Worm (Caenorhabditis elegans) whole organism, L4 larva: ENCODE measurements around the gene E01B7.2.
"Not testable (repeated sequence)": the region's sequence is repeated elsewhere in the genome, so short reads cannot be mapped to it uniquely, and the experiment has no call there.

Source experiments
- F26F4.8 ChIP-seq: fragments of 200-800 bp; sonication (Bioruptor generic); conservative IDR thresholded peaks from 2 replicates; pipeline ENCODE4 v1.3.6; 2022; ENCODE audit warnings: missing genetic modification characterization, missing compliant biosample characterization
- R02D3.7 ChIP-seq: fragments of 150-350 bp; sonication (generic microtip); optimal IDR thresholded peaks from 3 replicates; lab custom pipeline; 2014; ENCODE audit warnings: missing biosample characterization, missing genetic modification characterization
- arid-1 ChIP-seq: fragments of 200-800 bp; sonication (Bioruptor generic); conservative IDR thresholded peaks from 2 replicates; pipeline ENCODE4 v1.3.6; 2022; ENCODE audit warnings: missing genetic modification reagents, missing genetic modification characterization, missing compliant biosample characterization
- ceh-20 ChIP-seq: fragments of 200-800 bp; sonication (Bioruptor generic); IDR thresholded peaks from 2 replicates; pipeline ENCODE4 v1.3.6; 2022; ENCODE audit warnings: missing genetic modification reagents, missing genetic modification characterization, missing compliant biosample characterization
- ceh-28 ChIP-seq: fragments of 150-350 bp; optimal IDR thresholded peaks from 2 replicates; lab custom pipeline; 2014; ENCODE audit warnings: missing biosample characterization, missing genetic modification reagents, missing genetic modification characterization
- ctbp-1 ChIP-seq: fragments of 200-800 bp; sonication (Bioruptor generic); IDR thresholded peaks from 2 replicates; pipeline ENCODE4 v1.3.6; 2022; ENCODE audit warnings: missing genetic modification reagents, missing genetic modification characterization, missing compliant biosample characterization
- daf-16 ChIP-seq, 3 experiments: sonication (generic microtip); optimal IDR thresholded peaks; 2 replicates each; lab custom pipeline; 2016 to 2017; ENCODE audit warnings: missing genetic modification characterization in 3 of 3, missing genetic modification reagents in 3 of 3, mild to moderate bottlenecking in 2 of 3, missing compliant biosample characterization in 2 of 3, missing biosample characterization in 1 of 3, moderate library complexity in 1 of 3
- dmd-6 ChIP-seq: fragments of 200-800 bp; sonication (Bioruptor generic); IDR thresholded peaks from 2 replicates; pipeline ENCODE4 v1.3.6; 2022; ENCODE audit warnings: missing genetic modification reagents, missing genetic modification characterization, missing compliant biosample characterization
- dve-1 ChIP-seq: sonication (generic microtip); optimal IDR thresholded peaks from 2 replicates; lab custom pipeline; 2017; ENCODE audit warnings: antibody characterized with exemption, mild to moderate bottlenecking, missing genetic modification characterization, missing compliant biosample characterization; ENCODE audit not compliant: insufficient read depth
- fkh-10 ChIP-seq: fragments of 150-350 bp; optimal IDR thresholded peaks from 2 replicates; lab custom pipeline; 2014; ENCODE audit warnings: missing biosample characterization, missing genetic modification reagents, missing genetic modification characterization
- gei-8 ChIP-seq: fragments of 200-800 bp; sonication (Bioruptor generic); optimal IDR thresholded peaks from 2 replicates; lab custom pipeline; 2018; ENCODE audit warnings: mild to moderate bottlenecking, missing genetic modification characterization, missing compliant biosample characterization
- hlh-11 ChIP-seq: fragments of 200-800 bp; sonication (Bioruptor generic); optimal IDR thresholded peaks from 2 replicates; lab custom pipeline; 2018; ENCODE audit warnings: mild to moderate bottlenecking, missing genetic modification characterization, missing compliant biosample characterization
- hmg-1.1 ChIP-seq: fragments of 200-800 bp; sonication (Bioruptor generic); IDR thresholded peaks from 2 replicates; pipeline ENCODE4 v1.3.6; 2022; ENCODE audit warnings: missing genetic modification reagents, missing genetic modification characterization, missing compliant biosample characterization
- lin-1 ChIP-seq: fragments of 200-800 bp; sonication (Bioruptor generic); IDR thresholded peaks from 2 replicates; pipeline ENCODE4 v1.3.6; 2022; ENCODE audit warnings: missing genetic modification reagents, missing genetic modification characterization, missing compliant biosample characterization
- lin-39 ChIP-seq: fragments of 150-350 bp; optimal IDR thresholded peaks from 2 replicates; lab custom pipeline; 2014; ENCODE audit warnings: missing biosample characterization, missing genetic modification reagents, missing genetic modification characterization
- mdt-29 ChIP-seq: fragments of 200-800 bp; sonication (Bioruptor generic); IDR thresholded peaks from 2 replicates; pipeline ENCODE4 v1.3.6; 2022; ENCODE audit warnings: missing genetic modification reagents, missing genetic modification characterization, missing compliant biosample characterization
- mep-1 ChIP-seq: fragments of 150-350 bp; sonication (generic microtip); optimal IDR thresholded peaks from 3 replicates; lab custom pipeline; 2014; ENCODE audit warnings: missing biosample characterization, missing genetic modification characterization
- mxl-3 ChIP-seq: fragments of 200-800 bp; sonication (Bioruptor generic); optimal IDR thresholded peaks from 2 replicates; lab custom pipeline; 2018; ENCODE audit warnings: mild to moderate bottlenecking, missing genetic modification characterization, missing compliant biosample characterization
- nhr-11 ChIP-seq: fragments of 150-350 bp; optimal IDR thresholded peaks from 2 replicates; lab custom pipeline; 2014; ENCODE audit warnings: missing biosample characterization, missing genetic modification characterization
- nhr-111 ChIP-seq: fragments of 200-800 bp; sonication (Bioruptor generic); optimal IDR thresholded peaks from 2 replicates; lab custom pipeline; 2018; ENCODE audit warnings: mild to moderate bottlenecking, missing genetic modification characterization, missing compliant biosample characterization
- nhr-28 ChIP-seq: fragments of 150-350 bp; optimal IDR thresholded peaks from 2 replicates; lab custom pipeline; 2014; ENCODE audit warnings: missing biosample characterization, missing genetic modification characterization
- php-3 ChIP-seq: fragments of 200-800 bp; sonication (Bioruptor generic); IDR thresholded peaks from 2 replicates; pipeline ENCODE4 v1.3.6; 2022; ENCODE audit warnings: missing genetic modification reagents, missing genetic modification characterization, missing compliant biosample characterization
- pqm-1 ChIP-seq: sonication (generic microtip); optimal IDR thresholded peaks from 2 replicates; lab custom pipeline; 2017; ENCODE audit warnings: missing biosample characterization, missing genetic modification characterization
- rbr-2 ChIP-seq: sonication (generic microtip); optimal IDR thresholded peaks from 2 replicates; lab custom pipeline; 2016; ENCODE audit warnings: missing genotype, missing genetic modification characterization, missing compliant biosample characterization
- spr-3 ChIP-seq: fragments of 200-800 bp; sonication (Bioruptor generic); optimal IDR thresholded peaks from 2 replicates; lab custom pipeline; 2018; ENCODE audit warnings: mild to moderate bottlenecking, missing genetic modification characterization, missing compliant biosample characterization
- unc-62 ChIP-seq, 3 experiments: fragments of 150-350 bp in 1 of 3; sonication (generic microtip); optimal IDR thresholded peaks in 2 of 3; peaks in 1 of 3; 1 replicate in 1 of 3; 2 replicates in 2 of 3; lab custom pipeline; 2014 to 2017; ENCODE audit warnings: missing biosample characterization in 3 of 3, missing genetic modification characterization in 3 of 3, missing genetic modification reagents in 3 of 3, missing genotype in 1 of 3
- zag-1 ChIP-seq: fragments of 150-350 bp; optimal IDR thresholded peaks from 2 replicates; lab custom pipeline; 2014; ENCODE audit warnings: missing biosample characterization, missing genetic modification characterization
- zfp-2 ChIP-seq: sonication (generic microtip); optimal IDR thresholded peaks from 2 replicates; lab custom pipeline; 2016; ENCODE audit warnings: mild to moderate bottlenecking, missing genetic modification characterization, missing compliant biosample characterization
- zip-2 ChIP-seq: fragments of 150-350 bp; optimal IDR thresholded peaks from 2 replicates; lab custom pipeline; 2014; ENCODE audit warnings: missing biosample characterization, missing genetic modification characterization
- ztf-7 ChIP-seq: fragments of 150-350 bp; optimal IDR thresholded peaks from 2 replicates; lab custom pipeline; 2014; ENCODE audit warnings: missing biosample characterization, missing genetic modification characterization

The E01B7.2 gene

ce11 chrV:17888939-17889338 lies 32.6 kb upstream of the E01B7.2 start, which contains the start of gene C06H5.6:
TSS of gene C06H5.6 (minus strand) at chrV:17888984.
- peak; percentile 64 for TF ChIP-seq dmd-6 (GFP tag; lab: Robert Waterston, UW)
- TF ChIP-seq nhr-111 (GFP tag; lab: Kevin White, UChicago): no peak
- peak; percentile 59 for TF ChIP-seq dve-1 (tag; lab: Kevin White, UChicago)
- no peak for TF ChIP-seq daf-16 (GFP tag; optimal IDR thresholded peaks at IDR 0.05; lab: Kevin White, UChicago)
- TF ChIP-seq daf-16 (tag; optimal IDR thresholded peaks at IDR 0.05; lab: Kevin White, UChicago): peak; percentile 37
- no peak for TF ChIP-seq ctbp-1
- TF ChIP-seq R02D3.7 (tag; lab: Kevin White, UChicago): no peak
- peak; percentile 67 for TF ChIP-seq pqm-1 (tag; lab: Kevin White, UChicago)
- peak; percentile 70 for TF ChIP-seq nhr-28 (tag; lab: Kevin White, UChicago)
- peak; percentile 24 for TF ChIP-seq hlh-11
- TF ChIP-seq php-3 (GFP tag; lab: Robert Waterston, UW): peak; percentile 67

- TF ChIP-seq lin-39 (tag; lab: Kevin White, UChicago) (no peak), gei-8 (GFP tag; lab: Kevin White, UChicago) (no peak), hlh-11 (peak; percentile 37), zag-1 (no peak), nhr-11 (tag; lab: Kevin White, UChicago) (no peak), nhr-28 (tag; lab: Kevin White, UChicago) (peak; percentile 67), rbr-2 (no peak), ztf-7 (tag; lab: Kevin White, UChicago) (no peak), unc-62 (GFP tag; optimal IDR thresholded peaks at IDR 0.05 in 1 of 2; lab: Kevin White, UChicago) (peak in 1 of 2 experiments; percentile 31), unc-62 (tag; optimal IDR thresholded peaks at IDR 0.05; lab: Kevin White, UChicago) (no peak), ceh-20 (GFP tag; lab: Robert Waterston, UW) (peak; percentile 49; the same call in 1 of the 2 replicates), zfp-2 (tag; lab: Kevin White, UChicago) (no peak), spr-3 (GFP tag; lab: Kevin White, UChicago) (no peak), hmg-1.1 (GFP tag; lab: Robert Waterston, UW) (no peak), pqm-1 (tag; lab: Kevin White, UChicago) (peak; percentile 43), F26F4.8 (GFP tag; lab: Robert Waterston, UW) (no peak), fkh-10 (GFP tag; lab: Kevin White, UChicago) (no peak), php-3 (GFP tag; lab: Robert Waterston, UW) (peak; percentile 96), ceh-28 (tag; lab: Kevin White, UChicago) (no peak), dmd-6 (GFP tag; lab: Robert Waterston, UW) (peak; percentile 44), dve-1 (tag; lab: Kevin White, UChicago) (peak; percentile 46), daf-16 (GFP tag; optimal IDR thresholded peaks at IDR 0.05; lab: Kevin White, UChicago) (no peak), daf-16 (tag; optimal IDR thresholded peaks at IDR 0.05; lab: Kevin White, UChicago) (peak; percentile 92), mep-1 (tag; lab: Kevin White, UChicago) (no peak)
These were observed 30.3 kb upstream of the E01B7.2 start for ce11 chrV:17891317-17891716.

- TF ChIP-seq mdt-29; dmd-6 (GFP tag; lab: Robert Waterston, UW); mxl-3 (GFP tag; lab: Kevin White, UChicago): not testable (repeated sequence)
These were observed 27.6 kb upstream of the E01B7.2 start, which contains the start of gene C06H5.11 for ce11 chrV:17893959-17894358. TSS of gene C06H5.11 (minus strand) at chrV:17894059.

ce11 chrV:17894485-17894884 lies 27.1 kb upstream of the E01B7.2 start, which contains the start of gene C06H5.12:
TSS of gene C06H5.12 (plus strand) at chrV:17894785.
- not testable (repeated sequence) for TF ChIP-seq arid-1 (GFP tag; lab: Robert Waterston, UW); lin-1 (GFP tag; lab: Robert Waterston, UW); zip-2 (tag; lab: Kevin White, UChicago)
